Worm (Caenorhabditis elegans): ENCODE measurements around the gene srlf-37.

- TF ChIP-seq nhr-11 (tag; optimal IDR thresholded peaks at IDR 0.05) (no peak), F37D6.2 (tag; optimal IDR thresholded peaks at IDR 0.05) (no peak), attf-4 (tag; optimal IDR thresholded peaks at IDR 0.05) (no peak), Y5F2A.4 (GFP tag; optimal IDR thresholded peaks at IDR 0.05) (no peak), Y105C5A.15 (GFP tag; IDR thresholded peaks at IDR 0.05) (no peak), lir-3 (tag; optimal IDR thresholded peaks at IDR 0.05) (no peak), unc-130 (GFP tag; optimal IDR thresholded peaks at IDR 0.05) (no peak), ZK546.5 (tag; optimal IDR thresholded peaks at IDR 0.05) (no peak), ama-1 (optimal IDR thresholded peaks at IDR 0.05) (no peak)
Measured at ce11 chrV:620987-621386, 17.0 kb upstream of the srlf-37 start.
